Worm (Caenorhabditis elegans): ENCODE measurements around the gene cyn-11.

cyn-11 gene

ce11 chrII:8745449-8746297 is 29.6 kb upstream of the cyn-11 start:
- TF ChIP-seq hnd-1 (tag; optimal IDR thresholded peaks at IDR 0.05) (no peak), pes-1 (GFP tag; IDR thresholded peaks at IDR 0.05) (no peak), B0310.2 (tag; optimal IDR thresholded peaks at IDR 0.05) (no peak), F13C5.2 (tag; optimal IDR thresholded peaks at IDR 0.05) (no peak), flt-1 (GFP tag; IDR thresholded peaks at IDR 0.05) (no peak), scrt-1 (GFP tag; IDR thresholded peaks at IDR 0.05) (no peak), tra-4 (tag; optimal IDR thresholded peaks at IDR 0.05) (no peak)

ce11 chrII:8744555-8745448 is 28.7 kb upstream of the cyn-11 start:
- TF ChIP-seq aly-1 (tag; optimal IDR thresholded peaks at IDR 0.05) (no peak), B0310.2 (tag; optimal IDR thresholded peaks at IDR 0.05) (no peak), F13C5.2 (tag; optimal IDR thresholded peaks at IDR 0.05) (no peak), ceh-13 (GFP tag; optimal IDR thresholded peaks at IDR 0.05) (no peak), sea-1 (GFP tag; conservative IDR thresholded peaks at IDR 0.05) (no peak), ets-7 (tag; optimal IDR thresholded peaks at IDR 0.05) (no peak), tra-4 (tag; optimal IDR thresholded peaks at IDR 0.05) (no peak), flt-1 (GFP tag; IDR thresholded peaks at IDR 0.05) (no peak), ceh-36 (tag; optimal IDR thresholded peaks at IDR 0.05) (no peak), tbx-37 (GFP tag; conservative IDR thresholded peaks at IDR 0.05) (no peak), scrt-1 (GFP tag; IDR thresholded peaks at IDR 0.05) (no peak), hmg-4 (GFP tag; optimal IDR thresholded peaks at IDR 0.05) (no peak), hnd-1 (tag; optimal IDR thresholded peaks at IDR 0.05) (no peak), pes-1 (GFP tag; IDR thresholded peaks at IDR 0.05) (no peak), hmbx-1 (tag; optimal IDR thresholded peaks at IDR 0.05) (no peak), tbx-11 (GFP tag; IDR thresholded peaks at IDR 0.05) (no peak), ama-1 (optimal IDR thresholded peaks at IDR 0.05) (no peak)

- TF ChIP-seq sea-1 (GFP tag; conservative IDR thresholded peaks at IDR 0.05) (no peak), hnd-1 (tag; optimal IDR thresholded peaks at IDR 0.05) (no peak), tbx-37 (GFP tag; conservative IDR thresholded peaks at IDR 0.05) (no peak), ets-7 (tag; optimal IDR thresholded peaks at IDR 0.05) (no peak), hmg-4 (GFP tag; optimal IDR thresholded peaks at IDR 0.05) (peak; percentile 6), pes-1 (GFP tag; IDR thresholded peaks at IDR 0.05) (no peak)
These were observed 27.5 kb upstream of the cyn-11 start, which contains the start of gene mak-1 for ce11 chrII:8743379-8744173. mak-1 (plus strand) TSS chrII:8744071.

DNA sequence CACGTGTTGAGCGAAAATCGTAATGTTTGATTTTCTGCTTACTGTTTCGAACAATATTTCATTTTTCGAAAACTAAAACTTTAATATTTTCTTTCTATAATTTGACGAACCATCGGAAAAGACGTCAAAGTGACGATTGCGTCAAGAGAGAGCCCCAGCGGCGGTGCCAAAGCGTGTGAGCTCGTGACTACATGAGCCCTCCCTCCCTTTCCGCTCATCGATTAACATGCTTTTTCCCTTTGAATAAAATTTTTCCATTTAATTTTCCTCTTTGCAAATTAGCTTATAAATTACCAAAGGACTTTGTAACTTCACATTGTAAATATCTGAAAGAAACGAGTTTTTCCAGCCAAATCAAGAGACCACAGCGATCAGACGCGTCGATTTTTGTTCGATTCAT is 26.9 kb upstream of the cyn-11 start:
- TF ChIP-seq scrt-1 (GFP tag; IDR thresholded peaks at IDR 0.05) (no peak), tra-4 (tag; optimal IDR thresholded peaks at IDR 0.05) (no peak), ama-1 (optimal IDR thresholded peaks at IDR 0.05) (no peak), aly-1 (tag; optimal IDR thresholded peaks at IDR 0.05) (no peak), B0310.2 (tag; optimal IDR thresholded peaks at IDR 0.05) (no peak), ceh-13 (GFP tag; optimal IDR thresholded peaks at IDR 0.05) (no peak), ets-7 (tag; optimal IDR thresholded peaks at IDR 0.05) (no peak), hmbx-1 (tag; optimal IDR thresholded peaks at IDR 0.05) (no peak), sea-1 (GFP tag; conservative IDR thresholded peaks at IDR 0.05) (no peak), hnd-1 (tag; optimal IDR thresholded peaks at IDR 0.05) (no peak), pes-1 (GFP tag; IDR thresholded peaks at IDR 0.05) (no peak), tbx-11 (GFP tag; IDR thresholded peaks at IDR 0.05) (no peak), flt-1 (GFP tag; IDR thresholded peaks at IDR 0.05) (no peak), F13C5.2 (tag; optimal IDR thresholded peaks at IDR 0.05) (no peak), hmg-4 (GFP tag; optimal IDR thresholded peaks at IDR 0.05) (no peak), tbx-37 (GFP tag; conservative IDR thresholded peaks at IDR 0.05) (no peak), ceh-36 (tag; optimal IDR thresholded peaks at IDR 0.05) (no peak)

DNA sequence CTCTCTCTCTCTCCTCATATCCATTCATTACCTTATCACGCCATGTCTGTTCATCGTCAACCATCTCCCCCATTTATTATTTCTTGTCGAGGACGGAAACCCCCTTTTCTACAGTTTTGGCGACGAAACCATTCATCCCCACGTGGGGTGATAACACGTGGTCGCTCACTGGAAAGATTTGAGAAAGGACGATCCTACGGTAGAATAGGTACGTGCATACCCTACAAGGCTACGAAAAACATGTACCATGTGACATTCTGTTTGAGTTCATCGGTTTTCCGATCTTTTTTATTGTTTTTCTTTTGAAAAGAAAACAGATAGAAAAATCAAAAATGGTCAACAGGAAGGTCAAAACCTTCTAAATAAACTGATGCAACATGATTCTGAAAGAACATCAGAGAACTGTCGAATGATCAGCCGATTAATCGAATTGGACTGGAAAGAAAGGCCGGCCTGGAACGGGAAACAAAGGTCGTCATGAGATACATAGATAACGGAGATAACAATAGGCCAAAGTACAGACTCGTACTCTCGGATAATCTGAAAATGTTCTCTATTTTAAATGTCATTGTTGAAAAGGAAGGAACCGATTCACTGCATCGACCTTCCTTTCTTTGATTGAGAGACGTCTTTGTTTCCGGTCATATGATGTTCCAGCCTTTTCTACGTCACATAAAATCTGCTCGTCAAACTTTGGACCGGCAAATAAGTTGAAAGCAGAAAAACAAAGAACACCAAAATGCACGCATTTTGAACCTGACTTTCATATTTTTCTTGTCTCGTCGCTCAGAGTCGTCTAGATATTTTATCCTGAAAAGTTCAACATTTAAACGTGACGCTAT is 26.1 kb upstream of the cyn-11 start:
- TF ChIP-seq F13C5.2 (tag; optimal IDR thresholded peaks at IDR 0.05), result no peak
- no peak for TF ChIP-seq ceh-36 (tag; optimal IDR thresholded peaks at IDR 0.05)
- TF ChIP-seq tbx-11 (GFP tag; IDR thresholded peaks at IDR 0.05), result no peak
- TF ChIP-seq tbx-37 (GFP tag; conservative IDR thresholded peaks at IDR 0.05), result no peak
- no peak for TF ChIP-seq tra-4 (tag; optimal IDR thresholded peaks at IDR 0.05)
- no peak for TF ChIP-seq aly-1 (tag; optimal IDR thresholded peaks at IDR 0.05)
- no peak for TF ChIP-seq ama-1 (optimal IDR thresholded peaks at IDR 0.05)
- no peak for TF ChIP-seq hmbx-1 (tag; optimal IDR thresholded peaks at IDR 0.05)
- TF ChIP-seq hnd-1 (tag; optimal IDR thresholded peaks at IDR 0.05), result no peak
- no peak for TF ChIP-seq flt-1 (GFP tag; IDR thresholded peaks at IDR 0.05)
- TF ChIP-seq pes-1 (GFP tag; IDR thresholded peaks at IDR 0.05), result no peak
- TF ChIP-seq ets-7 (tag; optimal IDR thresholded peaks at IDR 0.05), result no peak
- TF ChIP-seq B0310.2 (tag; optimal IDR thresholded peaks at IDR 0.05), result no peak
- no peak for TF ChIP-seq hmg-4 (GFP tag; optimal IDR thresholded peaks at IDR 0.05)
- TF ChIP-seq scrt-1 (GFP tag; IDR thresholded peaks at IDR 0.05), result no peak
- no peak for TF ChIP-seq sea-1 (GFP tag; conservative IDR thresholded peaks at IDR 0.05)
